Worm (Caenorhabditis elegans) whole organism, L3 larva: ENCODE data around the gene act-1.

Experiments
- ceh-28 ChIP-seq: fragments of 150-350 bp; optimal IDR thresholded peaks from 2 replicates; lab custom pipeline; 2014; ENCODE audit warnings: missing biosample characterization, missing genetic modification reagents, missing genetic modification characterization
- nfya-1 ChIP-seq: sonication (generic microtip); optimal IDR thresholded peaks from 2 replicates; lab custom pipeline; 2017; ENCODE audit warnings: missing genetic modification characterization, mild to moderate bottlenecking, missing compliant biosample characterization, antibody characterized with exemption, moderate library complexity; ENCODE audit not compliant: insufficient read depth
- nhr-11 ChIP-seq: fragments of 150-350 bp; optimal IDR thresholded peaks from 2 replicates; lab custom pipeline; 2014; ENCODE audit warnings: missing biosample characterization, missing genetic modification characterization
- nhr-12 ChIP-seq: fragments of 150-350 bp; optimal IDR thresholded peaks from 2 replicates; lab custom pipeline; 2014; ENCODE audit warnings: missing biosample characterization, missing genetic modification characterization
- tbx-2 ChIP-seq: sonication (generic microtip); optimal IDR thresholded peaks from 2 replicates; lab custom pipeline; 2016; ENCODE audit warnings: mild to moderate bottlenecking, missing genetic modification characterization, missing compliant biosample characterization

- TF ChIP-seq nhr-11 (no peak), ceh-28 (no peak), nhr-12 (tag; lab: Kevin White, UChicago) (no peak), tbx-2 (no peak), nfya-1 (no peak)
Measured at ce11 chrV:11040020-11040419, 40.8 kb upstream of the act-1 start, which contains the start of gene C45B11.9.
